Worm (Caenorhabditis elegans): ENCODE measurements around the gene fbxa-209.

- TF ChIP-seq rcor-1 (GFP tag; IDR thresholded peaks at IDR 0.05) (no peak), D2030.7 (GFP tag; IDR thresholded peaks at IDR 0.05) (no peak), ama-1 (optimal IDR thresholded peaks at IDR 0.05) (no peak), ama-1 (GFP tag; optimal IDR thresholded peaks at IDR 0.05) (no peak), nhr-90 (tag; optimal IDR thresholded peaks at IDR 0.05) (no peak), F23B12.7 (tag; optimal IDR thresholded peaks at IDR 0.05; ENCODE audit: insufficient read depth) (no peak), snpc-4 (GFP tag; optimal IDR thresholded peaks at IDR 0.05) (no peak), snpc-4 (tag; optimal IDR thresholded peaks at IDR 0.05) (no peak), madf-3 (GFP tag; IDR thresholded peaks at IDR 0.05) (no peak), nhr-27 (tag; optimal IDR thresholded peaks at IDR 0.05) (no peak), mxl-1 (tag; optimal IDR thresholded peaks at IDR 0.05) (no peak)
These were observed 50.6 kb downstream of the fbxa-209 start, which contains the start of gene srh-52 for ce11 chrV:15376223-15376622.
